Worm (Caenorhabditis elegans) whole organism, early embryonic: Measurements from ENCODE around the gene W07G4.1.

Experiments
- B0310.2 ChIP-seq: sonication (generic microtip); optimal IDR thresholded peaks from 2 replicates; lab custom pipeline; 2016; ENCODE audit warnings: mild to moderate bottlenecking, missing genetic modification characterization, missing compliant biosample characterization
- aly-1 ChIP-seq: sonication (generic microtip); optimal IDR thresholded peaks from 2 replicates; lab custom pipeline; 2016; ENCODE audit warnings: missing genetic modification characterization, missing compliant biosample characterization
- ama-1 ChIP-seq: fragments of 150-350 bp; optimal IDR thresholded peaks from 2 replicates; lab custom pipeline; 2014
- ceh-13 ChIP-seq: fragments of 200-800 bp; sonication (Bioruptor generic); optimal IDR thresholded peaks from 2 replicates; lab custom pipeline; 2018; ENCODE audit warnings: mild to moderate bottlenecking, missing genetic modification characterization, missing compliant biosample characterization
- ceh-36 ChIP-seq: sonication (generic microtip); optimal IDR thresholded peaks from 2 replicates; lab custom pipeline; 2016; ENCODE audit warnings: missing genetic modification characterization, inconsistent platforms, missing compliant biosample characterization
- ets-7 ChIP-seq: sonication (generic microtip); optimal IDR thresholded peaks from 2 replicates; lab custom pipeline; 2016; ENCODE audit warnings: missing genotype, missing genetic modification characterization, missing compliant biosample characterization
- flt-1 ChIP-seq: fragments of 200-800 bp; sonication (Bioruptor generic); IDR thresholded peaks from 2 replicates; pipeline ENCODE4 v1.3.6; 2022; ENCODE audit warnings: missing genetic modification characterization, missing compliant biosample characterization
- hmbx-1 ChIP-seq: sonication (generic microtip); optimal IDR thresholded peaks from 2 replicates; lab custom pipeline; 2016; ENCODE audit warnings: mild to moderate bottlenecking, missing genetic modification characterization, missing compliant biosample characterization
- hmg-4 ChIP-seq: fragments of 200-800 bp; sonication (Bioruptor generic); optimal IDR thresholded peaks from 2 replicates; lab custom pipeline; 2018; ENCODE audit warnings: mild to moderate bottlenecking, missing genetic modification characterization, missing compliant biosample characterization
- scrt-1 ChIP-seq: fragments of 200-800 bp; sonication (Bioruptor generic); IDR thresholded peaks from 2 replicates; pipeline ENCODE4 v1.3.6; 2022; ENCODE audit warnings: missing genetic modification characterization, missing compliant biosample characterization
- sea-1 ChIP-seq: fragments of 200-800 bp; sonication (Bioruptor generic); conservative IDR thresholded peaks from 2 replicates; pipeline ENCODE4 v1.3.6; 2022; ENCODE audit warnings: missing genetic modification characterization, missing compliant biosample characterization
- tbx-11 ChIP-seq: fragments of 200-800 bp; sonication (Bioruptor generic); IDR thresholded peaks from 2 replicates; pipeline ENCODE4 v1.3.6; 2022; ENCODE audit warnings: missing genetic modification characterization, missing compliant biosample characterization
- tbx-37 ChIP-seq: fragments of 200-800 bp; sonication (Bioruptor generic); conservative IDR thresholded peaks from 2 replicates; pipeline ENCODE4 v1.3.6; 2022; ENCODE audit warnings: missing genetic modification reagents, missing genetic modification characterization, missing compliant biosample characterization
- tra-4 ChIP-seq: sonication (generic microtip); optimal IDR thresholded peaks from 2 replicates; lab custom pipeline; 2017; ENCODE audit warnings: missing genetic modification characterization, missing compliant biosample characterization

- TF ChIP-seq ama-1 (lab: Kevin White, UChicago), result no peak
- TF ChIP-seq ets-7, result no peak
- TF ChIP-seq B0310.2 (tag; lab: Kevin White, UChicago), result no peak
- TF ChIP-seq hmg-4 (GFP tag; lab: Kevin White, UChicago), result no peak
- no peak for TF ChIP-seq flt-1 (GFP tag; lab: Robert Waterston, UW)
- no peak for TF ChIP-seq ceh-36 (tag; lab: Kevin White, UChicago)
- TF ChIP-seq sea-1 (GFP tag; lab: Robert Waterston, UW), result no peak
- no peak for TF ChIP-seq aly-1 (tag; lab: Kevin White, UChicago)
- TF ChIP-seq tbx-11 (GFP tag; lab: Robert Waterston, UW), result no peak
- TF ChIP-seq ceh-13, result no peak
- TF ChIP-seq hmbx-1, result no peak
- no peak for TF ChIP-seq tra-4 (tag; lab: Kevin White, UChicago)
- no peak for TF ChIP-seq scrt-1
- no peak for TF ChIP-seq tbx-37 (GFP tag; lab: Robert Waterston, UW)
Measured at ce11 chrV:13047574-13048030, 14.3 kb downstream of the W07G4.1 start, which contains the start of gene W07G4.5.
